Worm (Caenorhabditis elegans): Measurements from ENCODE around the gene ttr-18.
A peak's percentile ranks its signal among the peaks of the same experiment; 100 is the strongest.
"Not testable (repeated sequence)": the region's sequence is repeated elsewhere in the genome, so short reads cannot be mapped to it uniquely, and the experiment has no call there.

Gene ttr-18

ce11 chrII:11443128-11443527, 43.4 kb downstream of the ttr-18 start:
- TF ChIP-seq egl-27 (tag; optimal IDR thresholded peaks at IDR 0.05), result no peak
- no peak for TF ChIP-seq aha-1 (tag; optimal IDR thresholded peaks at IDR 0.05)
- TF ChIP-seq ceh-8 (GFP tag; optimal IDR thresholded peaks at IDR 0.05), result peak; percentile 28
- TF ChIP-seq ceh-63 (GFP tag; optimal IDR thresholded peaks at IDR 0.05), result no peak

ce11 chrII:11442425-11442824, 44.1 kb downstream of the ttr-18 start, which contains the start of gene ebp-2:
ebp-2 (plus strand) TSS chrII:11442725.
- not testable (repeated sequence) for TF ChIP-seq elt-3 (tag; optimal IDR thresholded peaks at IDR 0.05); rnt-1 (tag; optimal IDR thresholded peaks at IDR 0.05); ama-1 (optimal IDR thresholded peaks at IDR 0.05)

- peak; percentile 61 for TF ChIP-seq lin-14 (GFP tag; optimal IDR thresholded peaks at IDR 0.05)
- TF ChIP-seq efl-1 (optimal IDR thresholded peaks at IDR 0.05), result peak; percentile 43 to 91
- TF ChIP-seq efl-1 (GFP tag; optimal IDR thresholded peaks at IDR 0.05 in 1 of 2), result peak; percentile 90 to 99
- peak; percentile 74 for TF ChIP-seq vab-15 (tag; optimal IDR thresholded peaks at IDR 0.05)
- TF ChIP-seq mdl-1 (tag; optimal IDR thresholded peaks at IDR 0.05), result no peak
- TF ChIP-seq nhr-77 (tag; optimal IDR thresholded peaks at IDR 0.05), result peak; percentile 23
- peak; percentile 54 for TF ChIP-seq C16A3.4 (tag; optimal IDR thresholded peaks at IDR 0.05)
- TF ChIP-seq rnt-1 (tag; optimal IDR thresholded peaks at IDR 0.05), result peak; percentile 38
- no peak for TF ChIP-seq irx-1 (tag; optimal IDR thresholded peaks at IDR 0.05)
- TF ChIP-seq fkh-10 (GFP tag; optimal IDR thresholded peaks at IDR 0.05), result no peak
- peak; percentile 57 for TF ChIP-seq snu-23 (GFP tag; optimal IDR thresholded peaks at IDR 0.05)
- TF ChIP-seq skn-1 (tag; optimal IDR thresholded peaks at IDR 0.05), result peak; percentile 58
- peak; percentile 80 to 90 (median 89) for TF ChIP-seq dpl-1 (GFP tag; optimal IDR thresholded peaks at IDR 0.05)
- TF ChIP-seq grh-1 (GFP tag; IDR thresholded peaks at IDR 0.05), result no peak
- peak; percentile 25 for TF ChIP-seq xbp-1 (tag; optimal IDR thresholded peaks at IDR 0.05)
- no peak for TF ChIP-seq hpl-2 (GFP tag; optimal IDR thresholded peaks at IDR 0.05)
- peak; percentile 52 for TF ChIP-seq nhr-20 (tag; optimal IDR thresholded peaks at IDR 0.05)
- no peak for TF ChIP-seq egl-13 (tag; optimal IDR thresholded peaks at IDR 0.05)
- peak; percentile 89 to 96 for TF ChIP-seq lin-35 (GFP tag; optimal IDR thresholded peaks at IDR 0.05)
- no peak for TF ChIP-seq unc-86 (tag; optimal IDR thresholded peaks at IDR 0.05)
- TF ChIP-seq nhr-47 (tag; optimal IDR thresholded peaks at IDR 0.05), result no peak
- TF ChIP-seq dsc-1 (tag; optimal IDR thresholded peaks at IDR 0.05), result peak; percentile 18
- peak; percentile 71 for TF ChIP-seq blmp-1 (tag; optimal IDR thresholded peaks at IDR 0.05)
- peak; percentile 59 for TF ChIP-seq nhr-71 (tag; optimal IDR thresholded peaks at IDR 0.05)
- peak; percentile 4 for TF ChIP-seq fkh-8 (tag; optimal IDR thresholded peaks at IDR 0.05)
- no peak for TF ChIP-seq unc-130 (tag; optimal IDR thresholded peaks at IDR 0.05)
- TF ChIP-seq lsy-2 (tag; optimal IDR thresholded peaks at IDR 0.05), result peak; percentile 53 to 85
- TF ChIP-seq swsn-7 (tag; optimal IDR thresholded peaks at IDR 0.05), result peak; percentile 28
- no peak for TF ChIP-seq tlp-1 (tag; optimal IDR thresholded peaks at IDR 0.05)
- TF ChIP-seq egl-27 (tag; optimal IDR thresholded peaks at IDR 0.05), result no peak
- no peak for TF ChIP-seq aha-1 (tag; optimal IDR thresholded peaks at IDR 0.05)
- TF ChIP-seq lin-15B (tag; optimal IDR thresholded peaks at IDR 0.05), result peak; percentile 45
- TF ChIP-seq elt-2 (tag; optimal IDR thresholded peaks at IDR 0.05), result no peak
- no peak for TF ChIP-seq mep-1 (tag; optimal IDR thresholded peaks at IDR 0.05)
- TF ChIP-seq ceh-82 (tag; optimal IDR thresholded peaks at IDR 0.05), result peak in 2 of 3 experiments; percentile 4 to 48
- no peak for TF ChIP-seq tbx-2 (tag; optimal IDR thresholded peaks at IDR 0.05)
- TF ChIP-seq zip-4 (GFP tag; optimal IDR thresholded peaks at IDR 0.05), result no peak
- peak; percentile 7 for TF ChIP-seq snpc-4 (tag; optimal IDR thresholded peaks at IDR 0.05)
- peak; percentile 10 for TF ChIP-seq lin-39 (tag; optimal IDR thresholded peaks at IDR 0.05)
- TF ChIP-seq nhr-28 (tag; optimal IDR thresholded peaks at IDR 0.05), result no peak
- peak; percentile 34 for TF ChIP-seq nhr-90 (tag; optimal IDR thresholded peaks at IDR 0.05; ENCODE audit: poor library complexity)
Measured at ce11 chrII:11440265-11440664, 46.3 kb downstream of the ttr-18 start, which contains the start of gene VW02B12L.2. VW02B12L.2 (minus strand) TSS chrII:11440329.

Measured in whole organism, L1 larva.